Worm (Caenorhabditis elegans): Measurements from ENCODE around the gene nspb-7.

The nspb-7 gene

ce11 chrII:14578013-14578412 lies at the start of gene nspb-7:
Gene nspb-7 (plus strand): TSS chrII:14578313.
- no peak for TF ChIP-seq fkh-3 (tag; optimal IDR thresholded peaks at IDR 0.05)
- no peak for TF ChIP-seq hlh-26 (GFP tag; conservative IDR thresholded peaks at IDR 0.05)
- no peak for TF ChIP-seq attf-5 (GFP tag; optimal IDR thresholded peaks at IDR 0.05)
- TF ChIP-seq ztf-28 (GFP tag; IDR thresholded peaks at IDR 0.05): no peak
- no peak for TF ChIP-seq tbx-9 (tag; optimal IDR thresholded peaks at IDR 0.05; ENCODE audit: borderline replicate concordance)
- TF ChIP-seq attf-6 (GFP tag; IDR thresholded peaks at IDR 0.05): no peak

- no peak for TF ChIP-seq Y53G8AR.9 (GFP tag; conservative IDR thresholded peaks at IDR 0.05)
- no peak for TF ChIP-seq aptf-2 (GFP tag; conservative IDR thresholded peaks at IDR 0.05)
- TF ChIP-seq nhr-179 (tag; optimal IDR thresholded peaks at IDR 0.05): no peak
- no peak for TF ChIP-seq unc-62 (GFP tag; optimal IDR thresholded peaks at IDR 0.05)
- no peak for TF ChIP-seq nhr-80 (tag; optimal IDR thresholded peaks at IDR 0.05)
- TF ChIP-seq mcd-1 (GFP tag; IDR thresholded peaks at IDR 0.05): no peak
- TF ChIP-seq snpc-4 (GFP tag; optimal IDR thresholded peaks at IDR 0.05): no peak
- no peak for TF ChIP-seq snpc-4 (tag; optimal IDR thresholded peaks at IDR 0.05)
- TF ChIP-seq athp-1 (tag; optimal IDR thresholded peaks at IDR 0.05): no peak
- TF ChIP-seq F57A8.1 (GFP tag; optimal IDR thresholded peaks at IDR 0.05): no peak
- TF ChIP-seq ztf-3 (GFP tag; optimal IDR thresholded peaks at IDR 0.05): no peak
- TF ChIP-seq lsl-1 (GFP tag; optimal IDR thresholded peaks at IDR 0.05): no peak
- no peak for TF ChIP-seq F52B5.7 (tag; optimal IDR thresholded peaks at IDR 0.05)
- TF ChIP-seq mes-4 (tag; optimal IDR thresholded peaks at IDR 0.05): no peak
- no peak for TF ChIP-seq repo-1 (tag; optimal IDR thresholded peaks at IDR 0.05)
Observed at ce11 chrII:14534000-14534399, 44.1 kb upstream of the nspb-7 start, which contains the start of gene C04H5.1. Gene C04H5.1 (plus strand): TSS chrII:14534300.

- no peak for TF ChIP-seq athp-1 (tag; optimal IDR thresholded peaks at IDR 0.05)
- TF ChIP-seq rec-8 (tag; optimal IDR thresholded peaks at IDR 0.05): no peak
- no peak for TF ChIP-seq B0035.1 (tag; optimal IDR thresholded peaks at IDR 0.05)
- TF ChIP-seq bed-2 (GFP tag; IDR thresholded peaks at IDR 0.05): no peak
- TF ChIP-seq B0261.1 (tag; optimal IDR thresholded peaks at IDR 0.05): no peak
- no peak for TF ChIP-seq K11D2.4 (GFP tag; IDR thresholded peaks at IDR 0.05)
- TF ChIP-seq xnd-1 (tag; optimal IDR thresholded peaks at IDR 0.05): no peak
- TF ChIP-seq snpc-3.4 (tag; optimal IDR thresholded peaks at IDR 0.05): no peak
- no peak for TF ChIP-seq lsl-1 (GFP tag; optimal IDR thresholded peaks at IDR 0.05)
- TF ChIP-seq Y53F4B.3 (GFP tag; IDR thresholded peaks at IDR 0.05): no peak
- no peak for TF ChIP-seq ztf-28 (GFP tag; IDR thresholded peaks at IDR 0.05)
- no peak for TF ChIP-seq snpc-4 (GFP tag; optimal IDR thresholded peaks at IDR 0.05)
- TF ChIP-seq snpc-4 (tag; optimal IDR thresholded peaks at IDR 0.05): no peak
- TF ChIP-seq ceh-27 (GFP tag; optimal IDR thresholded peaks at IDR 0.05): no peak
- no peak for TF ChIP-seq snpc-1.3 (tag; optimal IDR thresholded peaks at IDR 0.05; ENCODE audit: insufficient read depth)
- no peak for TF ChIP-seq F57A8.1 (GFP tag; optimal IDR thresholded peaks at IDR 0.05)
- TF ChIP-seq pha-4 (tag; optimal IDR thresholded peaks at IDR 0.05): no peak
- TF ChIP-seq C06A6.2 (GFP tag; conservative IDR thresholded peaks at IDR 0.05): no peak
- no peak for TF ChIP-seq tbx-9 (tag; optimal IDR thresholded peaks at IDR 0.05; ENCODE audit: borderline replicate concordance)
Observed at ce11 chrII:14537728-14538127, 40.4 kb upstream of the nspb-7 start, which contains the start of the genes clec-147 and C04H5.7. Gene clec-147 (minus strand): TSS chrII:14537828. Gene C04H5.7 (plus strand): TSS chrII:14537946.

- TF ChIP-seq atf-7 (tag; optimal IDR thresholded peaks at IDR 0.05) (no peak), K12H6.12 (tag; optimal IDR thresholded peaks at IDR 0.05) (no peak), ztf-18 (tag; optimal IDR thresholded peaks at IDR 0.05) (no peak)
Observed at ce11 chrII:14540551-14540950, 37.6 kb upstream of the nspb-7 start.

Measured in whole organism, young adult.